Fruit fly (Drosophila melanogaster): ENCODE measurements around the gene CG43394.

DNA sequence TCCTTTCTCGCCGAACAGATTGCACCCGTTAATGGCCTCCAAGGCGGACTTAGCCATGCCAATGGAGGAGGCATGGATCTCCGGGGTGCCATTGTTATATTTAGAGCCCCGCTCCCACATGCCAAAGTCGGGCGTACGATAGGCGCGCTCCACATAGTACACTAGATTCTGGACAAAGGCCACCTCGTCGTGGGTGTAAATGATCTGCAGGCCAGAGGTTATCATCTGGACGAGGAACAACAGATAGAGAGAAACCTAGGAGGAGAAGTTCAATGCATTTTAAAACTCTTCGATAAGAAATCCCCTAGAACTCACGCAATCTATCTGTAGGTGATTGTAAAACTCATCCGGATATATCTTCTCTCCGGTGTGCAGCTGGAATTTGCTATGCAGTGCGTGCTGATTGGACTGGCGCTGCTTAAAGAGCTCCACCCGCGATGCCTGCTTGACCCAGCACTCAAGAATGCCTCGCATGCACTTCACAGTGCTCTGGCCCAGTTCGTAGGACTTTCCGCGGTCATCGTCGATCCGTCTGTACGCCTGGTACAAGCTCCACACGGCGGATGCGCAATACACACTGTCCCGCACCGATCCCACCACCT is 50.3 kb downstream of the CG43394 start:
- TF ChIP-seq rgr (GFP tag; optimal IDR thresholded peaks at IDR 0.05) (no peak), dl (GFP tag; optimal IDR thresholded peaks at IDR 0.05; ENCODE audit: insufficient read depth in 1 of 2, partially characterized antibody in 2 of 2) (no peak), br (GFP tag; optimal IDR thresholded peaks at IDR 0.05) (peak; percentile 15), Mio (GFP tag; optimal IDR thresholded peaks at IDR 0.05) (no peak), psq (GFP tag; optimal IDR thresholded peaks at IDR 0.05) (no peak)

Data from whole organism, wandering third instar larva.